Fruit fly (Drosophila melanogaster) Kc167 (cell line): ENCODE data around the gene CG13455.

Source experiments
- Myc ChIP-seq: fragments of >200 bp; optimal IDR thresholded peaks from 2 replicates; lab custom pipeline; 2017; ENCODE audit warnings: missing external identifiers
- Sin3A ChIP-seq: fragments of >200 bp; optimal IDR thresholded peaks from 2 replicates; lab custom pipeline; 2018; ENCODE audit warnings: missing external identifiers
- h ChIP-seq: fragments of >200 bp; optimal IDR thresholded peaks from 3 replicates; lab custom pipeline; 2018; ENCODE audit warnings: missing external identifiers
- insv ChIP-seq: fragments of >200 bp; optimal IDR thresholded peaks from 3 replicates; lab custom pipeline; 2018; ENCODE audit warnings: missing external identifiers
- psq ChIP-seq: fragments of >200 bp; optimal IDR thresholded peaks from 2 replicates; lab custom pipeline; 2017; ENCODE audit warnings: missing external identifiers
- ttk ChIP-seq: sonication (Bioruptor generic); optimal IDR thresholded peaks from 2 replicates; lab custom pipeline; 2017; ENCODE audit warnings: missing external identifiers

- TF ChIP-seq Sin3A (lab: Kevin White, UChicago) (no peak), psq (lab: Kevin White, UChicago) (no peak), ttk (lab: Kevin White, UChicago) (no peak), insv (lab: Kevin White, UChicago) (no peak), Myc (lab: Kevin White, UChicago) (no peak), h (lab: Kevin White, UChicago) (no peak)
Measured at dm6 chr3L:15517508-15517907, 21.1 kb downstream of the CG13455 start.
